Comparison of ENCODE assay signal across 1 fruit fly cellular context in the genomic region with DNA sequence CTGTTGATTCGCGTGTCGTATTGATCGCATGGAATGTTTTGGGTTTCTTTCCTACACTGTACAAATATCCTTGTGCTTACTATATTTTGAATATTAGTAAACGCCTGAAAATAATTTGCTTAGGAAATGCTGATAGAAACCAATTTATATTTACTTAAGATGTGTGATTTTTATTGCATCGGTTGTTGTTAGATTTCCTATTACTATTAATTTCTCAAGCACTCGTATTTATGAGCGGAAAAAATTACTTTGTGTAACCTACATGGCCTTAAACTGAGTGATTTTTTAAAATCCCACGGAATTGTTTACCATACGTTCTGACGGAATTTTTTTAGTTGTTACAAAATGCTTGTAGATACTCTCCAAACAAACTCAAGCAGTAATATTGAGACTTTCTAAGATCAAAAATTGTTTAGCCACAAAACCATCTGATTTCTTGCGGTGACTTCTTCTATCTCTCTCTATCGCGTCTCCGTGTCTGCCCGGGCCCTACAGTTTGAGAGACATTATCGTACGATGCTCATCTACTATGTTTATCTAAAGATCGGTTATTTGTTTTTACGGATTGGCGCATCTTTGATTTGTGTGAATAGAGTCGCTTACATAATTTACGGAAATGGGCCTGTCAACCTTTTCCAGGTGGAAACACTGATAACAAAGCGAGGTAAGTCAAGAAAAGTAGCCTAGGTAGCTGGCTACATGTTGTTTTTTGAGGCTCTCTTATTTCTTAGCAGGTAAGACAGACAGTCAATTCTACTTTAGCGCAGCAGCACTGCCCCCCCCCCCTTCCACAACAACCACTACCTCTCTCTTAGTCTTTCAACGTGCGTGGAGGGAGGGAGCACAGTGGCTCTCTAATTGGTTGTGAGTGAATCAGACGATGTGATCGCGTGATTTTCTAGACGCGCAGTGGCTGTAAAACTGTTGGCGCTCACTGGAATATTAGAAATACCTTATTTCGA.
TF ChIP-seq lines count a peak whose summit lies in the region.

No protein-coding gene starts in this region.

TF ChIP-seq in whole organism, embryonic, 481 proteins besides CTCF, POLR2A, EP300 and RAD21 (continued from another document and continues in another):
- TF ChIP-seq ewg (GFP tag; optimal IDR thresholded peaks at IDR 0.05; lab: Kevin White, UChicago), result peak; percentile 41
- peak; percentile 47 for TF ChIP-seq Hr3 (GFP tag; optimal IDR thresholded peaks at IDR 0.05; lab: Kevin White, UChicago)
- peak; percentile 52 for TF ChIP-seq CG12659 (GFP tag; optimal IDR thresholded peaks at IDR 0.05; lab: Kevin White, UChicago)
- no peak for TF ChIP-seq slou (GFP tag; optimal IDR thresholded peaks at IDR 0.05; lab: Kevin White, UChicago)
- peak; percentile 19 for TF ChIP-seq Usf (GFP tag; optimal IDR thresholded peaks at IDR 0.05; lab: Kevin White, UChicago)
- TF ChIP-seq CG1792 (GFP tag; optimal IDR thresholded peaks at IDR 0.05; lab: Kevin White, UChicago), result peak; percentile 4
- TF ChIP-seq grau (tag; optimal IDR thresholded peaks at IDR 0.05; lab: Kevin White, UChicago), result peak; percentile 72
- no peak for TF ChIP-seq pita (GFP tag; optimal IDR thresholded peaks at IDR 0.05; lab: Kevin White, UChicago)
- TF ChIP-seq pho (GFP tag; optimal IDR thresholded peaks at IDR 0.05; lab: Kevin White, UChicago), result peak; percentile 47
- no peak for TF ChIP-seq CG11456 (GFP tag; IDR thresholded peaks at IDR 0.05; lab: Robert Waterston, UW)
- TF ChIP-seq tll (GFP tag; optimal IDR thresholded peaks at IDR 0.05; lab: Kevin White, UChicago), result peak in 1 of 2 experiments; percentile 88
- TF ChIP-seq Abd-B (GFP tag; optimal IDR thresholded peaks at IDR 0.05; lab: Kevin White, UChicago), result peak; percentile 20
- peak; percentile 54 for TF ChIP-seq sisA (GFP tag; IDR thresholded peaks at IDR 0.05; lab: Robert Waterston, UW)
- peak; percentile 41 for TF ChIP-seq CG10147 (GFP tag; optimal IDR thresholded peaks at IDR 0.05; lab: Kevin White, UChicago)
- peak; percentile 5 for TF ChIP-seq Bdp1 (GFP tag; optimal IDR thresholded peaks at IDR 0.05; lab: Kevin White, UChicago)
- TF ChIP-seq CG10209 (GFP tag; optimal IDR thresholded peaks at IDR 0.05; lab: Kevin White, UChicago), result peak; percentile 60
- TF ChIP-seq Adf1 (GFP tag; IDR thresholded peaks at IDR 0.05; lab: Robert Waterston, UW), result no peak
- TF ChIP-seq CoRest (tag; optimal IDR thresholded peaks at IDR 0.05; lab: Kevin White, UChicago), result peak; percentile 76
- no peak for TF ChIP-seq br (optimal IDR thresholded peaks at IDR 0.05; lab: Kevin White, UChicago)
- TF ChIP-seq CG8388 (GFP tag; optimal IDR thresholded peaks at IDR 0.05; lab: Kevin White, UChicago), result peak; percentile 62
- no peak for TF ChIP-seq Dref (GFP tag; IDR thresholded peaks at IDR 0.05; lab: Robert Waterston, UW)
- TF ChIP-seq bbx (GFP tag; IDR thresholded peaks at IDR 0.05; lab: Robert Waterston, UW; ENCODE audit: partially characterized antibody), result no peak
- no peak for TF ChIP-seq dan (GFP tag; IDR thresholded peaks at IDR 0.05; lab: Robert Waterston, UW)
- TF ChIP-seq CG34376 (GFP tag; optimal IDR thresholded peaks at IDR 0.05; lab: Kevin White, UChicago), result peak; percentile 17
- TF ChIP-seq inv (GFP tag; IDR thresholded peaks at IDR 0.05; lab: Robert Waterston, UW; ENCODE audit: partially characterized antibody), result no peak
- TF ChIP-seq HLH3B (GFP tag; IDR thresholded peaks at IDR 0.05; lab: Robert Waterston, UW), result peak; percentile 5; the same call in 1 of the 2 replicates
- TF ChIP-seq CG8290 (GFP tag; optimal IDR thresholded peaks at IDR 0.05; lab: Kevin White, UChicago), result peak; percentile 18
- peak in 1 of 2 experiments; percentile 12 for TF ChIP-seq CG8290 (tag; optimal IDR thresholded peaks at IDR 0.05; lab: Kevin White, UChicago)
- peak; percentile 41 for TF ChIP-seq nerfin-1 (tag; optimal IDR thresholded peaks at IDR 0.05; lab: Kevin White, UChicago)
- TF ChIP-seq CG9876 (GFP tag; optimal IDR thresholded peaks at IDR 0.05; lab: Kevin White, UChicago), result peak; percentile 22
- TF ChIP-seq CG18476 (GFP tag; optimal IDR thresholded peaks at IDR 0.05; lab: Kevin White, UChicago), result peak; percentile 66
- peak; percentile 19; the same call in 1 of the 2 replicates for TF ChIP-seq CG14014 (GFP tag; IDR thresholded peaks at IDR 0.05; lab: Robert Waterston, UW)
- TF ChIP-seq MTF-1 (GFP tag; optimal IDR thresholded peaks at IDR 0.05; lab: Kevin White, UChicago; ENCODE audit: borderline replicate concordance), result peak; percentile 1
- no peak for TF ChIP-seq ash1 (GFP tag; optimal IDR thresholded peaks at IDR 0.05; lab: Kevin White, UChicago)
- TF ChIP-seq zen2 (GFP tag; IDR thresholded peaks at IDR 0.05; lab: Robert Waterston, UW; ENCODE audit: partially characterized antibody), result no peak
- TF ChIP-seq Sry-β (GFP tag; optimal IDR thresholded peaks at IDR 0.05; lab: Kevin White, UChicago), result no peak
- peak; percentile 63 for TF ChIP-seq CG15479 (GFP tag; optimal IDR thresholded peaks at IDR 0.05; lab: Kevin White, UChicago)
- no peak for TF ChIP-seq CG15514 (GFP tag; optimal IDR thresholded peaks at IDR 0.05; lab: Kevin White, UChicago)
- TF ChIP-seq CG7963 (GFP tag; IDR thresholded peaks at IDR 0.05; lab: Robert Waterston, UW; ENCODE audit: partially characterized antibody), result no peak
- TF ChIP-seq CG3726 (GFP tag; IDR thresholded peaks at IDR 0.05; lab: Robert Waterston, UW), result no peak
- no peak for TF ChIP-seq Opbp (GFP tag; IDR thresholded peaks at IDR 0.05; lab: Robert Waterston, UW; ENCODE audit: partially characterized antibody)
- peak; percentile 42 for TF ChIP-seq CG10543 (GFP tag; optimal IDR thresholded peaks at IDR 0.05; lab: Kevin White, UChicago)
- TF ChIP-seq CG17912 (GFP tag; optimal IDR thresholded peaks at IDR 0.05; lab: Kevin White, UChicago), result no peak
- TF ChIP-seq otp (GFP tag; IDR thresholded peaks at IDR 0.05; lab: Robert Waterston, UW), result 0 out of 3 replicates have a peak, but pooled peaks have one; percentile 28
- TF ChIP-seq cato (GFP tag; optimal IDR thresholded peaks at IDR 0.05; lab: Kevin White, UChicago; ENCODE audit: borderline replicate concordance), result peak; percentile 31
- no peak for TF ChIP-seq emc (GFP tag; optimal IDR thresholded peaks at IDR 0.05; lab: Kevin White, UChicago)
- TF ChIP-seq CG17385 (GFP tag; optimal IDR thresholded peaks at IDR 0.05; lab: Kevin White, UChicago), result peak; percentile 63
- TF ChIP-seq CkIIα-i1 (GFP tag; IDR thresholded peaks at IDR 0.05; lab: Robert Waterston, UW), result no peak
- no peak for TF ChIP-seq Poxn (GFP tag; IDR thresholded peaks at IDR 0.05; lab: Robert Waterston, UW)
- no peak for TF ChIP-seq trh (GFP tag; optimal IDR thresholded peaks at IDR 0.05; lab: Kevin White, UChicago)
- peak; percentile 27 for TF ChIP-seq Spps (tag; optimal IDR thresholded peaks at IDR 0.05; lab: Kevin White, UChicago)
- peak; percentile 55 for TF ChIP-seq pum (GFP tag; optimal IDR thresholded peaks at IDR 0.05; lab: Kevin White, UChicago)
- TF ChIP-seq zfh2 (GFP tag; optimal IDR thresholded peaks at IDR 0.05; lab: Kevin White, UChicago), result peak; percentile 54
- peak; percentile 44 for TF ChIP-seq ind (GFP tag; optimal IDR thresholded peaks at IDR 0.05; lab: Kevin White, UChicago)
- TF ChIP-seq D (optimal IDR thresholded peaks at IDR 0.05; lab: Kevin White, UChicago), result no peak
- TF ChIP-seq D (GFP tag; optimal IDR thresholded peaks at IDR 0.05; lab: Kevin White, UChicago), result peak; percentile 62
- peak; percentile 25 for TF ChIP-seq sima (GFP tag; optimal IDR thresholded peaks at IDR 0.05; lab: Kevin White, UChicago)
- no peak for TF ChIP-seq tup (GFP tag; optimal IDR thresholded peaks at IDR 0.05; lab: Kevin White, UChicago)
- TF ChIP-seq CG43689 (GFP tag; IDR thresholded peaks at IDR 0.05; lab: Robert Waterston, UW), result peak; percentile 31; the same call in 1 of the 2 replicates
- peak; percentile 24 for TF ChIP-seq CG13296 (GFP tag; optimal IDR thresholded peaks at IDR 0.05; lab: Kevin White, UChicago)
- TF ChIP-seq Jarid2 (GFP tag; optimal IDR thresholded peaks at IDR 0.05; lab: Kevin White, UChicago), result peak; percentile 4
- TF ChIP-seq CG7839 (tag; optimal IDR thresholded peaks at IDR 0.05; lab: Kevin White, UChicago), result peak; percentile 81
- no peak for TF ChIP-seq salm (tag; optimal IDR thresholded peaks at IDR 0.05; lab: Kevin White, UChicago)
- peak; percentile 52 for TF ChIP-seq CG4424 (GFP tag; optimal IDR thresholded peaks at IDR 0.05; lab: Kevin White, UChicago)
- peak; percentile 61 for TF ChIP-seq Bteb2 (GFP tag; optimal IDR thresholded peaks at IDR 0.05; lab: Kevin White, UChicago)
- peak; percentile 41; the same call in 1 of the 2 replicates for TF ChIP-seq CG32532 (GFP tag; IDR thresholded peaks at IDR 0.05; lab: Robert Waterston, UW)
- TF ChIP-seq CG15269 (tag; optimal IDR thresholded peaks at IDR 0.05; lab: Kevin White, UChicago), result peak; percentile 57
- TF ChIP-seq dysf (GFP tag; IDR thresholded peaks at IDR 0.05; lab: Robert Waterston, UW), result peak; percentile 65
- TF ChIP-seq HLHmδ (GFP tag; optimal IDR thresholded peaks at IDR 0.05; lab: Kevin White, UChicago), result no peak
- no peak for TF ChIP-seq dati (GFP tag; IDR thresholded peaks at IDR 0.05; lab: Robert Waterston, UW)
- TF ChIP-seq chn (GFP tag; optimal IDR thresholded peaks at IDR 0.05; lab: Kevin White, UChicago), result peak; percentile 37
- TF ChIP-seq BtbVII (GFP tag; optimal IDR thresholded peaks at IDR 0.05; lab: Kevin White, UChicago), result peak; percentile 66
- 0 out of 3 replicates have a peak, but pooled peaks have one; percentile 30 for TF ChIP-seq Mrtf (GFP tag; IDR thresholded peaks at IDR 0.05; lab: Robert Waterston, UW)
- peak; percentile 74 to 78 for TF ChIP-seq Pdp1 (GFP tag; optimal IDR thresholded peaks at IDR 0.05; lab: Kevin White, UChicago)
- peak; percentile 79 for TF ChIP-seq phol (tag; optimal IDR thresholded peaks at IDR 0.05; lab: Kevin White, UChicago)
- peak; percentile 7; the same call in 1 of the 2 replicates for TF ChIP-seq vvl (GFP tag; IDR thresholded peaks at IDR 0.05; lab: Robert Waterston, UW)
- peak; percentile 71 for TF ChIP-seq Max (GFP tag; optimal IDR thresholded peaks at IDR 0.05; lab: Kevin White, UChicago)
- TF ChIP-seq CG13775 (GFP tag; optimal IDR thresholded peaks at IDR 0.05; lab: Kevin White, UChicago), result peak; percentile 75
- TF ChIP-seq CG15601 (tag; optimal IDR thresholded peaks at IDR 0.05; lab: Kevin White, UChicago), result no peak
- TF ChIP-seq unpg (GFP tag; optimal IDR thresholded peaks at IDR 0.05; lab: Kevin White, UChicago), result peak; percentile 55
- TF ChIP-seq CG33557 (GFP tag; optimal IDR thresholded peaks at IDR 0.05; lab: Kevin White, UChicago), result peak; percentile 56
- no peak; the same call in 1 of the 2 replicates for TF ChIP-seq CG10959 (GFP tag; IDR thresholded peaks at IDR 0.05; lab: Robert Waterston, UW)
- TF ChIP-seq CG4404 (GFP tag; IDR thresholded peaks at IDR 0.05; lab: Robert Waterston, UW), result peak; percentile 50; the same call in 1 of the 2 replicates
- TF ChIP-seq CG10267 (tag; optimal IDR thresholded peaks at IDR 0.05; lab: Kevin White, UChicago), result peak; percentile 64
- no peak for TF ChIP-seq CrebB (tag; optimal IDR thresholded peaks at IDR 0.05; lab: Kevin White, UChicago)
- peak; percentile 32 for TF ChIP-seq tin (GFP tag; optimal IDR thresholded peaks at IDR 0.05; lab: Kevin White, UChicago)
- TF ChIP-seq zfh1 (GFP tag; IDR thresholded peaks at IDR 0.05; lab: Robert Waterston, UW), result peak; percentile 34; the same call in 1 of the 3 replicates
- peak; percentile 38 for TF ChIP-seq en (GFP tag; optimal IDR thresholded peaks at IDR 0.05; lab: Kevin White, UChicago)
- no peak for TF ChIP-seq GATAe (GFP tag; conservative IDR thresholded peaks at IDR 0.05; lab: Robert Waterston, UW)
- peak; percentile 73 for TF ChIP-seq CG9437 (GFP tag; optimal IDR thresholded peaks at IDR 0.05; lab: Kevin White, UChicago)
- 0 out of 2 replicates have a peak, but pooled peaks have one; percentile 11 for TF ChIP-seq CG32772 (GFP tag; IDR thresholded peaks at IDR 0.05; lab: Robert Waterston, UW)
- TF ChIP-seq CG6272 (GFP tag; IDR thresholded peaks at IDR 0.05; lab: Robert Waterston, UW), result 0 out of 2 replicates have a peak, but pooled peaks have one; percentile 14
- no peak for TF ChIP-seq da (GFP tag; optimal IDR thresholded peaks at IDR 0.05; lab: Kevin White, UChicago)
- TF ChIP-seq CG12391 (tag; optimal IDR thresholded peaks at IDR 0.05; lab: Kevin White, UChicago), result peak; percentile 72
- peak; percentile 75 for TF ChIP-seq az2 (GFP tag; optimal IDR thresholded peaks at IDR 0.05; lab: Kevin White, UChicago)
- peak; percentile 40 for TF ChIP-seq CG9609 (GFP tag; optimal IDR thresholded peaks at IDR 0.05; lab: Kevin White, UChicago)
- TF ChIP-seq CG5245 (GFP tag; optimal IDR thresholded peaks at IDR 0.05; lab: Kevin White, UChicago), result no peak
- peak; percentile 19; the same call in 1 of the 2 replicates for TF ChIP-seq chm (GFP tag; IDR thresholded peaks at IDR 0.05; lab: Robert Waterston, UW)
- peak; percentile 63 for TF ChIP-seq tio (GFP tag; optimal IDR thresholded peaks at IDR 0.05; lab: Kevin White, UChicago)
- no peak for TF ChIP-seq Hey (tag; optimal IDR thresholded peaks at IDR 0.05; lab: Kevin White, UChicago)
- TF ChIP-seq Fer1 (GFP tag; optimal IDR thresholded peaks at IDR 0.05; lab: Kevin White, UChicago), result peak; percentile 36
- TF ChIP-seq ase (GFP tag; IDR thresholded peaks at IDR 0.05; lab: Robert Waterston, UW), result 0 out of 3 replicates have a peak, but pooled peaks have one; percentile 10
- no peak for TF ChIP-seq luna (GFP tag; optimal IDR thresholded peaks at IDR 0.05; lab: Kevin White, UChicago)
- peak; percentile 7 for TF ChIP-seq CG13894 (tag; optimal IDR thresholded peaks at IDR 0.05; lab: Kevin White, UChicago)
- peak; percentile 63 for TF ChIP-seq CG13424 (tag; optimal IDR thresholded peaks at IDR 0.05; lab: Kevin White, UChicago)
- TF ChIP-seq CG6175 (GFP tag; IDR thresholded peaks at IDR 0.05; lab: Robert Waterston, UW), result no peak
- TF ChIP-seq Ravus (GFP tag; IDR thresholded peaks at IDR 0.05; lab: Robert Waterston, UW), result no peak
- TF ChIP-seq CG1024 (GFP tag; IDR thresholded peaks at IDR 0.05; lab: Robert Waterston, UW), result no peak
- peak; percentile 68 for TF ChIP-seq pnt (GFP tag; optimal IDR thresholded peaks at IDR 0.05; lab: Kevin White, UChicago)
- TF ChIP-seq hbn (GFP tag; IDR thresholded peaks at IDR 0.05; lab: Robert Waterston, UW; ENCODE audit: partially characterized antibody), result no peak
- TF ChIP-seq jumu (GFP tag; optimal IDR thresholded peaks at IDR 0.05; lab: Kevin White, UChicago), result peak; percentile 42
- TF ChIP-seq CG6854 (GFP tag; optimal IDR thresholded peaks at IDR 0.05; lab: Kevin White, UChicago), result no peak
- TF ChIP-seq lola (GFP tag; optimal IDR thresholded peaks at IDR 0.05; lab: Kevin White, UChicago), result peak in 1 of 3 experiments; percentile 79
- no peak for TF ChIP-seq CG7271 (tag; optimal IDR thresholded peaks at IDR 0.05; lab: Kevin White, UChicago)
- peak; percentile 55 for TF ChIP-seq Hmr (GFP tag; optimal IDR thresholded peaks at IDR 0.05; lab: Kevin White, UChicago)
- no peak for TF ChIP-seq Ets97D (GFP tag; optimal IDR thresholded peaks at IDR 0.05; lab: Kevin White, UChicago)
- peak in 1 of 3 experiments; percentile 33 for TF ChIP-seq Stat92E (GFP tag; optimal IDR thresholded peaks at IDR 0.05; lab: Kevin White, UChicago)
